Fruit fly (Drosophila melanogaster): Measurements from ENCODE around the gene Aatf.

Gene Aatf

DNA sequence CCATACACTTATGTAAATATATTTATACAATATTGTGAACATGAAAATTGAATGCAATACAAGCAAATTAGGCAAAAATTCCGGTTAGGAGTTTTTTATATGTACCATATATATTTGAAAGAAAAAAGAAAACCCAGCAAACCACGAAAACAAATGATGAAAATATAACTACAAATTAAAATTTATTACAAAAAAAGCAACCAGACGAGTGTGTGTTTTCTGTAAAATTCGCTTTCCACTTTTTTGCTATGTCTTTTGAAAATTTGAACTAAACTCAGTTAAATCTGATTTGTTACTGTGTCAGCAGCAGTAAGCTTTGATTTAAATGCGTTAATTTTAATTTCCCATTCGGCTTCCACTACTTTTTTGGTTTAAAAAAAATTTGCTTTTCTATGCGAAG is 15.1 kb downstream of the Aatf start, which contains the start of gene TTLL3B:
TSS of gene TTLL3B (plus strand) at position 301 of the 400 bp plus-strand sequence.
- TF ChIP-seq psq (optimal IDR thresholded peaks at IDR 0.05) (no peak), h (optimal IDR thresholded peaks at IDR 0.05) (no peak), Sin3A (optimal IDR thresholded peaks at IDR 0.05) (no peak)

- TF ChIP-seq ttk (optimal IDR thresholded peaks at IDR 0.05) (no peak), h (optimal IDR thresholded peaks at IDR 0.05) (no peak)
Measured at dm6 chr2L:6740088-6740487, 22.7 kb downstream of the Aatf start, which contains the start of gene TTLL3A. Gene TTLL3A, minus strand, starts transcription at chr2L:6740188.

- TF ChIP-seq h (optimal IDR thresholded peaks at IDR 0.05) = no peak
- TF ChIP-seq ttk (optimal IDR thresholded peaks at IDR 0.05) = no peak
- no peak for TF ChIP-seq insv (optimal IDR thresholded peaks at IDR 0.05)
- no peak for TF ChIP-seq Myc (optimal IDR thresholded peaks at IDR 0.05)
- no peak for TF ChIP-seq Sin3A (optimal IDR thresholded peaks at IDR 0.05)
- TF ChIP-seq psq (optimal IDR thresholded peaks at IDR 0.05) = no peak
Measured at dm6 chr2L:6741980-6742591, 24.7 kb downstream of the Aatf start, which contains the start of gene meng. Gene meng, plus strand, starts transcription at chr2L:6742502.

dm6 chr2L:6745522-6745921 is 28.1 kb downstream of the Aatf start, which contains the start of gene CG31910:
Gene CG31910, minus strand, starts transcription at chr2L:6745622.
- TF ChIP-seq Sin3A (optimal IDR thresholded peaks at IDR 0.05) = no peak
- no peak for TF ChIP-seq h (optimal IDR thresholded peaks at IDR 0.05)
- TF ChIP-seq psq (optimal IDR thresholded peaks at IDR 0.05) = no peak
- no peak for TF ChIP-seq insv (optimal IDR thresholded peaks at IDR 0.05)
- no peak for TF ChIP-seq ttk (optimal IDR thresholded peaks at IDR 0.05)
- no peak for TF ChIP-seq Myc (optimal IDR thresholded peaks at IDR 0.05)

dm6 chr2L:6747814-6748213 is 30.4 kb downstream of the Aatf start, which contains the start of gene CG44271:
Gene CG44271, minus strand, starts transcription at chr2L:6747914.
- TF ChIP-seq ttk (optimal IDR thresholded peaks at IDR 0.05) (no peak), insv (optimal IDR thresholded peaks at IDR 0.05) (no peak), psq (optimal IDR thresholded peaks at IDR 0.05) (no peak), Sin3A (optimal IDR thresholded peaks at IDR 0.05) (no peak), Myc (optimal IDR thresholded peaks at IDR 0.05) (no peak), h (optimal IDR thresholded peaks at IDR 0.05) (no peak)

dm6 chr2L:6751037-6751436 is 33.6 kb downstream of the Aatf start:
- TF ChIP-seq Sin3A (optimal IDR thresholded peaks at IDR 0.05) = no peak
- TF ChIP-seq insv (optimal IDR thresholded peaks at IDR 0.05) = no peak
- no peak for TF ChIP-seq psq (optimal IDR thresholded peaks at IDR 0.05)
- TF ChIP-seq ttk (optimal IDR thresholded peaks at IDR 0.05) = no peak
- no peak for TF ChIP-seq Myc (optimal IDR thresholded peaks at IDR 0.05)
- no peak for TF ChIP-seq h (optimal IDR thresholded peaks at IDR 0.05)

- no peak for TF ChIP-seq Sin3A (optimal IDR thresholded peaks at IDR 0.05)
- no peak for TF ChIP-seq ttk (optimal IDR thresholded peaks at IDR 0.05)
- TF ChIP-seq insv (optimal IDR thresholded peaks at IDR 0.05) = no peak
- TF ChIP-seq psq (optimal IDR thresholded peaks at IDR 0.05) = no peak
- no peak for TF ChIP-seq Myc (optimal IDR thresholded peaks at IDR 0.05)
- no peak for TF ChIP-seq h (optimal IDR thresholded peaks at IDR 0.05)
Measured at dm6 chr2L:6759528-6759927, 42.1 kb downstream of the Aatf start, which contains the start of gene CG11322. Gene CG11322, minus strand, starts transcription at chr2L:6759628.

Data from Kc167 (cell line).